Worm (Caenorhabditis elegans) whole organism, L1 larva: Measurements from ENCODE around the gene str-220.

Source experiments
- ceh-82 ChIP-seq, 3 experiments: fragments of 150-350 bp in 1 of 3; sonication (generic microtip) in 2 of 3; optimal IDR thresholded peaks; 2 replicates each; lab custom pipeline; 2014 to 2017; ENCODE audit warnings: missing biosample characterization in 3 of 3, missing genetic modification characterization in 3 of 3
- dpl-1 ChIP-seq, 3 experiments: fragments of 150-350 bp in 2 of 3; sonication (generic microtip) in 1 of 3; optimal IDR thresholded peaks; 2 replicates each; lab custom pipeline; 2014 to 2017; ENCODE audit warnings: missing biosample characterization in 3 of 3, missing genetic modification characterization in 3 of 3, missing genetic modification reagents in 3 of 3
- fos-1 ChIP-seq: fragments of 150-350 bp; optimal IDR thresholded peaks from 2 replicates; lab custom pipeline; 2014; ENCODE audit warnings: missing biosample characterization, missing genetic modification characterization
- lin-15B ChIP-seq: fragments of 150-350 bp; sonication (generic microtip); optimal IDR thresholded peaks from 3 replicates; lab custom pipeline; 2014; ENCODE audit warnings: missing biosample characterization, missing genetic modification characterization
- lin-35 ChIP-seq, 2 experiments: fragments of 150-350 bp; optimal IDR thresholded peaks; 2 replicates each; lab custom pipeline; 2014; ENCODE audit warnings: missing biosample characterization in 2 of 2, missing genetic modification characterization in 2 of 2, missing genetic modification reagents in 2 of 2
- lin-39 ChIP-seq: fragments of 150-350 bp; optimal IDR thresholded peaks from 2 replicates; lab custom pipeline; 2014; ENCODE audit warnings: missing biosample characterization, missing genetic modification reagents, missing genetic modification characterization
- mep-1 ChIP-seq: fragments of 150-350 bp; optimal IDR thresholded peaks from 2 replicates; lab custom pipeline; 2014; ENCODE audit warnings: missing biosample characterization, missing genetic modification characterization
- nhr-237 ChIP-seq: fragments of 150-350 bp; optimal IDR thresholded peaks from 2 replicates; lab custom pipeline; 2014; ENCODE audit warnings: missing biosample characterization, missing genetic modification characterization
- nhr-76 ChIP-seq: sonication (generic microtip); optimal IDR thresholded peaks from 2 replicates; lab custom pipeline; 2017; ENCODE audit warnings: missing biosample characterization, missing genetic modification characterization
- skn-1 ChIP-seq: fragments of 150-350 bp; optimal IDR thresholded peaks from 2 replicates; lab custom pipeline; 2014; ENCODE audit warnings: missing biosample characterization, missing genetic modification characterization
- snu-23 ChIP-seq: sonication (generic microtip); optimal IDR thresholded peaks from 2 replicates; lab custom pipeline; 2016; ENCODE audit warnings: missing genetic modification characterization, missing compliant biosample characterization
- unc-130 ChIP-seq: fragments of 150-350 bp; optimal IDR thresholded peaks from 2 replicates; lab custom pipeline; 2017; ENCODE audit warnings: missing biosample characterization, missing genetic modification characterization, inconsistent platforms
- zip-4 ChIP-seq: fragments of 200-800 bp; sonication (Bioruptor generic); optimal IDR thresholded peaks from 2 replicates; lab custom pipeline; 2018; ENCODE audit warnings: mild to moderate bottlenecking, missing genetic modification characterization, moderate library complexity, missing compliant biosample characterization
- ztf-11 ChIP-seq, 2 experiments: sonication (generic microtip); optimal IDR thresholded peaks; 2 replicates each; lab custom pipeline; 2016 to 2017; ENCODE audit warnings: missing genetic modification characterization in 2 of 2, missing biosample characterization in 1 of 2, missing compliant biosample characterization in 1 of 2

DNA sequence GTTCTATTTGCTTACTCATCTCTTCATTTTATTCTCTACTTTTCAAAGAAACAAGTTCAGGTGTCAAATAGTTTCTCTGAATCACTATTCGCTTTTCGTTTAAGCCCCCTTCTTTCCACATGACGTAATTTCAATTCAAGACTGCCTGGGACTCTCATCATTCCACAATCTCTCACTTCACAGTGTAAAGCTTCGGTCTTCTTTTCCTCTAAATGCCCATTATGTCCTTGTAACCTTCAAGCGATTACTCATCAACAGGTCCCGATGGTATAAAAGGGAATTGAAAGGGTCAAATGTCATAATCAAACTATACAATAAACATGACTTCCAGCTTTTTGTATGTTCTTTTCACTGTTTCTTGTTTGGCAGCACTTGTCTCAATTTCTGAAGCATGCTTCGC lies 7.8 kb upstream of the str-220 start, which contains the start of gene C42D4.3:
- TF ChIP-seq lin-39 (tag; lab: Kevin White, UChicago) = no peak
- TF ChIP-seq nhr-237 (tag; lab: Kevin White, UChicago) = no peak
- TF ChIP-seq skn-1 (tag; lab: Kevin White, UChicago) = no peak
- no peak for TF ChIP-seq lin-15B (tag; lab: Kevin White, UChicago)
- no peak for TF ChIP-seq fos-1
- no peak for TF ChIP-seq snu-23 (GFP tag; lab: Kevin White, UChicago)
- no peak for TF ChIP-seq ztf-11 (tag; optimal IDR thresholded peaks at IDR 0.05; lab: Kevin White, UChicago)
- TF ChIP-seq lin-35 (GFP tag; optimal IDR thresholded peaks at IDR 0.05; lab: Kevin White, UChicago) = no peak
- no peak for TF ChIP-seq nhr-76 (tag; lab: Kevin White, UChicago)
- no peak for TF ChIP-seq dpl-1 (GFP tag; optimal IDR thresholded peaks at IDR 0.05; lab: Kevin White, UChicago)
- no peak for TF ChIP-seq unc-130
- no peak for TF ChIP-seq zip-4
- TF ChIP-seq mep-1 (tag; lab: Kevin White, UChicago) = no peak
- no peak for TF ChIP-seq ceh-82 (tag; optimal IDR thresholded peaks at IDR 0.05; lab: Kevin White, UChicago)
